Fruit fly (Drosophila melanogaster) whole organism, embryonic: ENCODE data around the gene CG3625.
A peak's percentile ranks its signal among the peaks of the same experiment; 100 is the strongest.

Experiments used
- ATbp ChIP-seq: fragments of 200-800 bp; sonication (Bioruptor generic); optimal IDR thresholded peaks from 2 replicates; lab custom pipeline; 2017; ENCODE audit warnings: missing biosample characterization, mild to moderate bottlenecking, missing genetic modification characterization, missing genetic modification reagents
- Atf-2 ChIP-seq: fragments of 200-800 bp; sonication (Bioruptor generic); optimal IDR thresholded peaks from 2 replicates; lab custom pipeline; 2016; ENCODE audit warnings: missing biosample characterization, missing genetic modification characterization
- CG11456 ChIP-seq: fragments of 200-800 bp; sonication (Bioruptor generic); IDR thresholded peaks from 3 replicates; pipeline ENCODE4 v1.3.6; 2022; ENCODE audit warnings: missing biosample characterization, missing genetic modification characterization
- CG12219 ChIP-seq: fragments of 200-800 bp; sonication (Bioruptor generic); optimal IDR thresholded peaks from 3 replicates; lab custom pipeline; 2018; ENCODE audit warnings: missing biosample characterization, mild to moderate bottlenecking, missing genetic modification characterization
- CG12744 ChIP-seq: fragments of 200-800 bp; sonication (Bioruptor generic); optimal IDR thresholded peaks from 2 replicates; lab custom pipeline; 2016; ENCODE audit warnings: missing biosample characterization, missing genetic modification characterization
- CG13775 ChIP-seq: fragments of 200-800 bp; sonication (Bioruptor generic); optimal IDR thresholded peaks from 3 replicates; lab custom pipeline; 2017; ENCODE audit warnings: missing biosample characterization, mild to moderate bottlenecking, missing genetic modification characterization
- CG13894 ChIP-seq: fragments of 200-800 bp; sonication (Bioruptor generic); optimal IDR thresholded peaks from 3 replicates; lab custom pipeline; 2018; ENCODE audit warnings: missing biosample characterization, mild to moderate bottlenecking, missing genetic modification characterization, moderate library complexity
- CG16815 ChIP-seq: fragments of 200-800 bp; sonication (Bioruptor generic); optimal IDR thresholded peaks from 3 replicates; lab custom pipeline; 2017; ENCODE audit warnings: missing biosample characterization, mild to moderate bottlenecking, missing genetic modification characterization
- CG17359 ChIP-seq: fragments of 200-800 bp; sonication (Bioruptor generic); optimal IDR thresholded peaks from 3 replicates; lab custom pipeline; 2018; ENCODE audit warnings: missing biosample characterization, mild to moderate bottlenecking, missing genetic modification characterization, moderate library complexity
- CG17385 ChIP-seq: fragments of 200-800 bp; sonication (Bioruptor generic); optimal IDR thresholded peaks from 3 replicates; lab custom pipeline; 2018; ENCODE audit warnings: missing biosample characterization, mild to moderate bottlenecking, missing genetic modification characterization
- CG17829 ChIP-seq: fragments of 200-800 bp; optimal IDR thresholded peaks from 2 replicates; lab custom pipeline; 2019; ENCODE audit warnings: missing biosample characterization, mild to moderate bottlenecking, missing genetic modification characterization, moderate library complexity
- CG18262 ChIP-seq: fragments of 200-800 bp; optimal IDR thresholded peaks from 3 replicates; lab custom pipeline; 2019; ENCODE audit warnings: missing biosample characterization, mild to moderate bottlenecking, missing genetic modification characterization, moderate library complexity
- CG2120 ChIP-seq: fragments of 200-800 bp; sonication (Bioruptor generic); optimal IDR thresholded peaks from 3 replicates; lab custom pipeline; 2016; ENCODE audit warnings: missing biosample characterization, missing genetic modification characterization
- CG32532 ChIP-seq: fragments of 200-800 bp; sonication (Bioruptor generic); IDR thresholded peaks from 2 replicates; pipeline ENCODE4 v1.3.6; 2022; ENCODE audit warnings: missing biosample characterization, missing genetic modification characterization
- CG3407 ChIP-seq: fragments of 200-800 bp; sonication (Bioruptor generic); optimal IDR thresholded peaks from 2 replicates; lab custom pipeline; 2018; ENCODE audit warnings: missing biosample characterization, mild to moderate bottlenecking, missing genetic modification characterization
- CG42726 ChIP-seq: fragments of 200-800 bp; sonication (Bioruptor generic); IDR thresholded peaks from 2 replicates; pipeline ENCODE4 v1.3.6; 2022; ENCODE audit warnings: missing biosample characterization, missing genetic modification characterization; ENCODE audit not compliant: partially characterized antibody
- CG7786 ChIP-seq: fragments of 200-800 bp; sonication (Bioruptor generic); optimal IDR thresholded peaks from 2 replicates; lab custom pipeline; 2016; ENCODE audit warnings: missing biosample characterization, missing genetic modification characterization
- CG8290 ChIP-seq, 3 experiments: fragments of 200-800 bp; sonication (Bioruptor generic); optimal IDR thresholded peaks; 2 replicates each; lab custom pipeline; 2016 to 2019; ENCODE audit warnings: missing biosample characterization in 3 of 3, missing genetic modification characterization in 3 of 3, mild to moderate bottlenecking in 2 of 3, moderate library complexity in 1 of 3
- CG9817 ChIP-seq: fragments of 200-800 bp; sonication (Bioruptor generic); optimal IDR thresholded peaks from 2 replicates; lab custom pipeline; 2018; ENCODE audit warnings: missing biosample characterization, mild to moderate bottlenecking, missing genetic modification characterization, moderate library complexity
- CG9932 ChIP-seq: fragments of 200-800 bp; sonication (Bioruptor generic); IDR thresholded peaks from 2 replicates; pipeline ENCODE4 v1.3.6; 2022; ENCODE audit warnings: missing biosample characterization, missing genetic modification characterization
- CTCF ChIP-seq: fragments of 200-800 bp; sonication (Bioruptor generic); optimal IDR thresholded peaks from 2 replicates; lab custom pipeline; 2017; ENCODE audit warnings: missing biosample characterization, mild to moderate bottlenecking, missing genetic modification characterization, moderate library complexity
- Dbx ChIP-seq: fragments of 200-800 bp; sonication (Bioruptor generic); IDR thresholded peaks from 3 replicates; pipeline ENCODE4 v1.3.6; 2022; ENCODE audit warnings: missing biosample characterization, missing genetic modification characterization
- Dek ChIP-seq: fragments of 200-800 bp; sonication (Bioruptor generic); optimal IDR thresholded peaks from 3 replicates; lab custom pipeline; 2019; ENCODE audit warnings: missing biosample characterization, mild to moderate bottlenecking, missing genetic modification characterization, moderate library complexity
- Fer1 ChIP-seq: fragments of 200-800 bp; sonication (Bioruptor generic); optimal IDR thresholded peaks from 2 replicates; lab custom pipeline; 2017; ENCODE audit warnings: missing biosample characterization, mild to moderate bottlenecking, missing genetic modification characterization
- Jarid2 ChIP-seq: fragments of 200-800 bp; sonication (Bioruptor generic); optimal IDR thresholded peaks from 3 replicates; lab custom pipeline; 2017; ENCODE audit warnings: mild to moderate bottlenecking, missing biosample characterization, missing genetic modification reagents, missing genetic modification characterization
- Med ChIP-seq: fragments of 200-800 bp; sonication (Bioruptor generic); peaks from one replicate; lab custom pipeline; 2016; ENCODE audit warnings: missing biosample characterization, missing genetic modification characterization, mild to moderate bottlenecking, inconsistent platforms, moderate library complexity
- Meics ChIP-seq: fragments of 200-800 bp; sonication (Bioruptor generic); optimal IDR thresholded peaks from 2 replicates; lab custom pipeline; 2017; ENCODE audit warnings: missing biosample characterization, mild to moderate bottlenecking, missing genetic modification characterization
- NFAT ChIP-seq: fragments of 200-800 bp; sonication (Bioruptor generic); IDR thresholded peaks from 2 replicates; pipeline ENCODE4 v1.3.6; 2022; ENCODE audit warnings: missing biosample characterization, missing genetic modification characterization
- Oli ChIP-seq: fragments of 200-800 bp; sonication (Bioruptor generic); optimal IDR thresholded peaks from 2 replicates; lab custom pipeline; 2018; ENCODE audit warnings: missing biosample characterization, mild to moderate bottlenecking, missing genetic modification characterization, moderate library complexity
- PHDP ChIP-seq: fragments of 200-800 bp; sonication (Bioruptor generic); optimal IDR thresholded peaks from 3 replicates; lab custom pipeline; 2018; ENCODE audit warnings: missing biosample characterization, mild to moderate bottlenecking, missing genetic modification characterization, moderate library complexity
- Xbp1 ChIP-seq: fragments of 200-800 bp; sonication (Bioruptor generic); optimal IDR thresholded peaks from 3 replicates; lab custom pipeline; 2016; ENCODE audit warnings: missing biosample characterization, mild to moderate bottlenecking, missing genetic modification characterization
- bab2 ChIP-seq: fragments of 200-800 bp; sonication (Bioruptor generic); optimal IDR thresholded peaks from 2 replicates; lab custom pipeline; 2016; ENCODE audit warnings: missing biosample characterization, missing genetic modification characterization
- btn ChIP-seq: fragments of 200-800 bp; sonication (Bioruptor generic); optimal IDR thresholded peaks from 2 replicates; lab custom pipeline; 2016; ENCODE audit warnings: missing biosample characterization, missing genetic modification characterization
- dmrt99B ChIP-seq: fragments of 200-800 bp; sonication (Bioruptor generic); optimal IDR thresholded peaks from 2 replicates; lab custom pipeline; 2018; ENCODE audit warnings: missing biosample characterization, mild to moderate bottlenecking, missing genetic modification characterization, moderate library complexity
- dysf ChIP-seq: fragments of 200-800 bp; sonication (Bioruptor generic); IDR thresholded peaks from 3 replicates; pipeline ENCODE4 v1.3.6; 2022; ENCODE audit warnings: missing biosample characterization, missing genetic modification characterization
- en ChIP-seq: fragments of 200-800 bp; sonication (Bioruptor generic); optimal IDR thresholded peaks from 2 replicates; lab custom pipeline; 2016; ENCODE audit warnings: missing biosample characterization, missing genetic modification characterization
- eve ChIP-seq, 2 experiments: fragments of >200 bp; optimal IDR thresholded peaks; 2 replicates each; lab custom pipeline; 2017; ENCODE audit warnings: missing biosample characterization in 2 of 2, missing genetic modification characterization in 2 of 2
- ftz-f1 ChIP-seq: fragments of 200-800 bp; sonication (Bioruptor generic); optimal IDR thresholded peaks from 2 replicates; lab custom pipeline; 2016; ENCODE audit warnings: missing biosample characterization, missing genetic modification characterization
- grau ChIP-seq: fragments of 200-800 bp; optimal IDR thresholded peaks from 3 replicates; lab custom pipeline; 2019; ENCODE audit warnings: missing biosample characterization, mild to moderate bottlenecking, missing genetic modification characterization, moderate library complexity
- gro ChIP-seq: fragments of 200-800 bp; sonication (Bioruptor generic); optimal IDR thresholded peaks from 2 replicates; lab custom pipeline; 2016; ENCODE audit warnings: missing biosample characterization, missing genetic modification characterization
- ind ChIP-seq: fragments of 200-800 bp; sonication (Bioruptor generic); optimal IDR thresholded peaks from 3 replicates; lab custom pipeline; 2016; ENCODE audit warnings: missing biosample characterization, missing genetic modification characterization
- jigr1 ChIP-seq: fragments of 200-800 bp; sonication (Bioruptor generic); IDR thresholded peaks from 3 replicates; pipeline ENCODE4 v1.3.6; 2022; ENCODE audit warnings: missing biosample characterization, missing genetic modification characterization
- lilli ChIP-seq: fragments of 200-800 bp; sonication (Bioruptor generic); optimal IDR thresholded peaks from 3 replicates; lab custom pipeline; 2016; ENCODE audit warnings: missing biosample characterization, missing genetic modification characterization
- lmd ChIP-seq: fragments of 200-800 bp; sonication (Bioruptor generic); IDR thresholded peaks from 2 replicates; pipeline ENCODE4 v1.3.6; 2022; ENCODE audit warnings: missing biosample characterization, missing genetic modification characterization
- p53 ChIP-seq: fragments of 200-800 bp; sonication (Bioruptor generic); optimal IDR thresholded peaks from 2 replicates; lab custom pipeline; 2016; ENCODE audit warnings: missing biosample characterization, missing genetic modification characterization
- sc ChIP-seq, 3 experiments: fragments of >200 bp in 2 of 3; fragments of 200-800 bp in 1 of 3; sonication (Bioruptor generic) in 1 of 3; optimal IDR thresholded peaks; 2 replicates in 2 of 3; 3 replicates in 1 of 3; lab custom pipeline; 2017; ENCODE audit warnings: mild to moderate bottlenecking in 1 of 3, missing biosample characterization in 1 of 3, missing genetic modification characterization in 1 of 3, missing genetic modification reagents in 1 of 3
- sima ChIP-seq: fragments of 200-800 bp; sonication (Bioruptor generic); optimal IDR thresholded peaks from 2 replicates; lab custom pipeline; 2016; ENCODE audit warnings: missing biosample characterization, missing genetic modification characterization
- sisA ChIP-seq: fragments of 200-800 bp; sonication (Bioruptor generic); IDR thresholded peaks from 2 replicates; pipeline ENCODE4 v1.3.6; 2022; ENCODE audit warnings: missing biosample characterization, missing genetic modification characterization
- tio ChIP-seq: fragments of 200-800 bp; sonication (Bioruptor generic); optimal IDR thresholded peaks from 2 replicates; lab custom pipeline; 2017; ENCODE audit warnings: missing biosample characterization, missing genetic modification characterization, inconsistent platforms
- vvl ChIP-seq: fragments of 200-800 bp; sonication (Bioruptor generic); IDR thresholded peaks from 2 replicates; pipeline ENCODE4 v1.3.6; 2022; ENCODE audit warnings: missing biosample characterization, missing genetic modification characterization
- zfh2 ChIP-seq: fragments of 200-800 bp; sonication (Bioruptor generic); optimal IDR thresholded peaks from 2 replicates; lab custom pipeline; 2016; ENCODE audit warnings: missing biosample characterization, missing genetic modification characterization

The CG3625 gene

dm6 chr2L:309177-309576 is 17.6 kb upstream of the CG3625 start (continued):
- TF ChIP-seq CG17385 (GFP tag; lab: Kevin White, UChicago) (peak; percentile 28), dysf (GFP tag; lab: Robert Waterston, UW) (peak; percentile 27; the same call in 2 of the 3 replicates), CG42726 (GFP tag; lab: Robert Waterston, UW) (no peak), Dbx (GFP tag; lab: Robert Waterston, UW) (no peak), en (GFP tag; lab: Kevin White, UChicago) (no peak), NFAT (GFP tag; lab: Robert Waterston, UW) (no peak), CG12219 (no peak), eve (GFP tag; optimal IDR thresholded peaks at IDR 0.05; lab: Kevin White, UChicago) (peak in 1 of 2 experiments; percentile 59), ftz-f1 (GFP tag; lab: Kevin White, UChicago) (no peak), sc (optimal IDR thresholded peaks at IDR 0.05; lab: Kevin White, UChicago) (no peak), sc (GFP tag; optimal IDR thresholded peaks at IDR 0.05; lab: Kevin White, UChicago) (no peak), CG17359 (tag; lab: Kevin White, UChicago) (peak; percentile 12), gro (GFP tag; lab: Kevin White, UChicago) (peak; percentile 13), Meics (GFP tag; lab: Kevin White, UChicago) (peak; percentile 19), CG13894 (tag; lab: Kevin White, UChicago) (peak; percentile 21), bab2 (GFP tag; lab: Kevin White, UChicago) (no peak), Fer1 (GFP tag; lab: Kevin White, UChicago) (no peak), p53 (no peak), lilli (peak; percentile 36), CG9817 (no peak), CG17829 (no peak), zfh2 (GFP tag; lab: Kevin White, UChicago) (peak; percentile 17), jigr1 (GFP tag; lab: Robert Waterston, UW) (no peak), CG9932 (GFP tag; lab: Robert Waterston, UW) (peak; percentile 29; the same call in 1 of the 2 replicates), lmd (peak; percentile 54), CG2120 (GFP tag; lab: Kevin White, UChicago) (peak; percentile 40), tio (peak; percentile 30), CG32532 (GFP tag; lab: Robert Waterston, UW) (0 out of 2 replicates have a peak, but pooled peaks have one; percentile 14), CG18262 (tag; lab: Kevin White, UChicago) (no peak), sima (GFP tag; lab: Kevin White, UChicago) (no peak), CG13775 (GFP tag; lab: Kevin White, UChicago) (no peak), Oli (tag; lab: Kevin White, UChicago) (peak; percentile 6), Xbp1 (peak; percentile 9), CG11456 (GFP tag; lab: Robert Waterston, UW) (0 out of 3 replicates have a peak, but pooled peaks have one; percentile 43), Dek (tag; lab: Kevin White, UChicago) (peak; percentile 30), PHDP (tag; lab: Kevin White, UChicago) (peak; percentile 30), CG16815 (peak; percentile 2), CTCF (GFP tag; lab: Kevin White, UChicago) (no peak), btn (GFP tag; lab: Kevin White, UChicago) (no peak), CG3407 (GFP tag; lab: Kevin White, UChicago) (no peak), Med (GFP tag; lab: Kevin White, UChicago) (peak; percentile 80), ind (GFP tag; lab: Kevin White, UChicago) (peak; percentile 13), CG7786 (GFP tag; lab: Kevin White, UChicago) (peak; percentile 29), vvl (peak; percentile 12; the same call in 1 of the 2 replicates), Atf-2 (GFP tag; lab: Kevin White, UChicago) (no peak), sisA (GFP tag; lab: Robert Waterston, UW) (peak; percentile 16; the same call in 1 of the 2 replicates), Jarid2 (GFP tag; lab: Kevin White, UChicago) (no peak), CG8290 (GFP tag; optimal IDR thresholded peaks at IDR 0.05; lab: Kevin White, UChicago) (no peak), CG8290 (tag; optimal IDR thresholded peaks at IDR 0.05; lab: Kevin White, UChicago) (peak in 1 of 2 experiments; percentile 4), grau (peak; percentile 23), dmrt99B (tag; lab: Kevin White, UChicago) (peak; percentile 18), CG12744 (GFP tag; lab: Kevin White, UChicago) (no peak), ATbp (GFP tag; lab: Kevin White, UChicago) (no peak)
